Worm (Caenorhabditis elegans): ENCODE measurements around the gene C29F9.12.

ce11 chrIII:145078-145477 lies 23.2 kb upstream of the C29F9.12 start, which contains the start of the genes T17A3.12 and fbxb-83:
- TF ChIP-seq egl-27 (tag; optimal IDR thresholded peaks at IDR 0.05) (no peak), lin-13 (GFP tag; optimal IDR thresholded peaks at IDR 0.05) (no peak), fos-1 (tag; optimal IDR thresholded peaks at IDR 0.05) (no peak), nhr-47 (tag; optimal IDR thresholded peaks at IDR 0.05) (no peak), nhr-77 (tag; optimal IDR thresholded peaks at IDR 0.05) (no peak), skn-1 (tag; optimal IDR thresholded peaks at IDR 0.05) (no peak), snpc-4 (tag; optimal IDR thresholded peaks at IDR 0.05) (no peak), unc-130 (tag; optimal IDR thresholded peaks at IDR 0.05) (no peak), jun-1 (tag; optimal IDR thresholded peaks at IDR 0.05) (no peak), Y116A8C.19 (tag; optimal IDR thresholded peaks at IDR 0.05; ENCODE audit: borderline replicate concordance) (no peak), fkh-8 (tag; optimal IDR thresholded peaks at IDR 0.05) (no peak), ztf-11 (tag; optimal IDR thresholded peaks at IDR 0.05) (no peak), nhr-237 (tag; optimal IDR thresholded peaks at IDR 0.05) (no peak)

All from whole organism, L1 larva.